Worm (Caenorhabditis elegans) whole organism, late embryonic: ENCODE results near the gene srx-82.

Experiments
- C08G9.2 ChIP-seq: sonication (generic microtip); optimal IDR thresholded peaks from 2 replicates; lab custom pipeline; 2016; ENCODE audit warnings: mild to moderate bottlenecking, missing genetic modification characterization, moderate library complexity, missing compliant biosample characterization
- C38D4.7 ChIP-seq: fragments of 200-800 bp; sonication (Bioruptor generic); optimal IDR thresholded peaks from 2 replicates; lab custom pipeline; 2018; ENCODE audit warnings: mild to moderate bottlenecking, missing genetic modification characterization, moderate library complexity, missing compliant biosample characterization
- K02D7.2 ChIP-seq: sonication (generic microtip); optimal IDR thresholded peaks from 2 replicates; lab custom pipeline; 2017; ENCODE audit warnings: mild to moderate bottlenecking, missing genetic modification characterization, missing compliant biosample characterization
- K09A11.1 ChIP-seq: sonication (generic microtip); optimal IDR thresholded peaks from 2 replicates; lab custom pipeline; 2017; ENCODE audit warnings: antibody characterized with exemption, mild to moderate bottlenecking, missing genetic modification characterization, missing compliant biosample characterization; ENCODE audit not compliant: insufficient read depth
- T23F11.4 ChIP-seq: fragments of 200-800 bp; sonication (Bioruptor generic); optimal IDR thresholded peaks from 2 replicates; lab custom pipeline; 2018; ENCODE audit warnings: mild to moderate bottlenecking, missing genetic modification characterization, missing compliant biosample characterization
- ahr-1 ChIP-seq: sonication (generic microtip); optimal IDR thresholded peaks from 2 replicates; lab custom pipeline; 2016; ENCODE audit warnings: missing genetic modification characterization, missing compliant biosample characterization
- ama-1 ChIP-seq: fragments of 150-350 bp; optimal IDR thresholded peaks from 2 replicates; lab custom pipeline; 2014
- ceh-18 ChIP-seq: sonication (generic microtip); optimal IDR thresholded peaks from 2 replicates; lab custom pipeline; 2016; ENCODE audit warnings: missing genetic modification characterization, missing compliant biosample characterization
- ceh-19 ChIP-seq: fragments of 200-800 bp; sonication (Bioruptor generic); optimal IDR thresholded peaks from 2 replicates; lab custom pipeline; 2018; ENCODE audit warnings: mild to moderate bottlenecking, missing genetic modification characterization, missing compliant biosample characterization
- ceh-2 ChIP-seq: sonication (generic microtip); optimal IDR thresholded peaks from 2 replicates; lab custom pipeline; 2016; ENCODE audit warnings: missing genotype, missing genetic modification characterization, missing compliant biosample characterization
- ceh-30 ChIP-seq: fragments of 150-350 bp; optimal IDR thresholded peaks from 2 replicates; lab custom pipeline; 2014; ENCODE audit warnings: missing biosample characterization, missing genetic modification characterization
- ceh-34 ChIP-seq: sonication (generic microtip); optimal IDR thresholded peaks from 2 replicates; lab custom pipeline; 2016; ENCODE audit warnings: mild to moderate bottlenecking, missing genetic modification characterization, missing compliant biosample characterization
- ceh-48 ChIP-seq: sonication (generic microtip); optimal IDR thresholded peaks from 2 replicates; lab custom pipeline; 2016; ENCODE audit warnings: missing genetic modification characterization, inconsistent platforms, missing compliant biosample characterization
- ceh-9 ChIP-seq: sonication (generic microtip); optimal IDR thresholded peaks from 2 replicates; lab custom pipeline; 2016; ENCODE audit warnings: mild to moderate bottlenecking, missing genetic modification characterization, inconsistent platforms, missing compliant biosample characterization
- dmd-4 ChIP-seq: sonication (generic microtip); optimal IDR thresholded peaks from 2 replicates; lab custom pipeline; 2016; ENCODE audit warnings: borderline replicate concordance, missing genetic modification characterization, missing compliant biosample characterization
- elt-2 ChIP-seq: sonication (generic microtip); optimal IDR thresholded peaks from 2 replicates; lab custom pipeline; 2016; ENCODE audit warnings: missing genetic modification reagents, missing genetic modification characterization, missing compliant biosample characterization
- ets-4 ChIP-seq: sonication (generic microtip); optimal IDR thresholded peaks from 2 replicates; lab custom pipeline; 2016; ENCODE audit warnings: missing genetic modification characterization, missing compliant biosample characterization
- fkh-10 ChIP-seq: fragments of 150-350 bp; optimal IDR thresholded peaks from 2 replicates; lab custom pipeline; 2014; ENCODE audit warnings: missing biosample characterization, missing genetic modification reagents, missing genetic modification characterization
- gmeb-2 ChIP-seq: sonication (generic microtip); optimal IDR thresholded peaks from 2 replicates; lab custom pipeline; 2016; ENCODE audit warnings: missing genetic modification characterization, inconsistent platforms, missing compliant biosample characterization
- hlh-15 ChIP-seq: sonication (generic microtip); optimal IDR thresholded peaks from 2 replicates; lab custom pipeline; 2016; ENCODE audit warnings: missing genetic modification characterization, missing compliant biosample characterization
- hlh-6 ChIP-seq: sonication (generic microtip); optimal IDR thresholded peaks from 2 replicates; lab custom pipeline; 2016; ENCODE audit warnings: missing genotype, missing genetic modification characterization, missing compliant biosample characterization
- lim-6 ChIP-seq: sonication (generic microtip); optimal IDR thresholded peaks from 2 replicates; lab custom pipeline; 2016; ENCODE audit warnings: missing genetic modification characterization, missing compliant biosample characterization
- nfya-1 ChIP-seq: sonication (generic microtip); optimal IDR thresholded peaks from 2 replicates; lab custom pipeline; 2017; ENCODE audit warnings: missing genetic modification characterization, mild to moderate bottlenecking, missing compliant biosample characterization, antibody characterized with exemption, moderate library complexity
- nhr-232 ChIP-seq: sonication (generic microtip); optimal IDR thresholded peaks from 2 replicates; lab custom pipeline; 2016; ENCODE audit warnings: missing genetic modification characterization, missing compliant biosample characterization
- npax-4 ChIP-seq: sonication (generic microtip); optimal IDR thresholded peaks from 2 replicates; lab custom pipeline; 2016; ENCODE audit warnings: missing genetic modification characterization, missing compliant biosample characterization
- pag-3 ChIP-seq: sonication (generic microtip); optimal IDR thresholded peaks from 2 replicates; lab custom pipeline; 2016; ENCODE audit warnings: missing compliant biosample characterization, missing genetic modification characterization, borderline replicate concordance
- pha-4 ChIP-seq: fragments of 150-350 bp; optimal IDR thresholded peaks from 2 replicates; lab custom pipeline; 2018; ENCODE audit warnings: missing biosample characterization, missing genetic modification reagents, missing genetic modification characterization
- ref-2 ChIP-seq: sonication (generic microtip); optimal IDR thresholded peaks from 2 replicates; lab custom pipeline; 2016; ENCODE audit warnings: missing genetic modification characterization, missing compliant biosample characterization
- sox-2 ChIP-seq: fragments of 200-800 bp; sonication (Bioruptor generic); IDR thresholded peaks from 2 replicates; pipeline ENCODE4 v1.3.6; 2022; ENCODE audit warnings: missing genetic modification reagents, missing genetic modification characterization, missing compliant biosample characterization
- syd-9 ChIP-seq: sonication (generic microtip); optimal IDR thresholded peaks from 2 replicates; lab custom pipeline; 2016; ENCODE audit warnings: mild to moderate bottlenecking, missing genetic modification characterization, moderate library complexity, missing compliant biosample characterization
- tbx-7 ChIP-seq: sonication (generic microtip); optimal IDR thresholded peaks from 2 replicates; lab custom pipeline; 2016; ENCODE audit warnings: missing genotype, missing genetic modification characterization, missing compliant biosample characterization
- ttx-3 ChIP-seq: sonication (generic microtip); optimal IDR thresholded peaks from 2 replicates; lab custom pipeline; 2016; ENCODE audit warnings: missing genetic modification reagents, missing genetic modification characterization, missing compliant biosample characterization
- unc-42 ChIP-seq: sonication (generic microtip); optimal IDR thresholded peaks from 2 replicates; lab custom pipeline; 2016; ENCODE audit warnings: missing genotype, missing genetic modification characterization, missing compliant biosample characterization
- zip-5 ChIP-seq: sonication (generic microtip); optimal IDR thresholded peaks from 2 replicates; lab custom pipeline; 2016; ENCODE audit warnings: missing genetic modification characterization, missing compliant biosample characterization
- ztf-16 ChIP-seq: sonication (generic microtip); optimal IDR thresholded peaks from 2 replicates; lab custom pipeline; 2017; ENCODE audit warnings: missing genetic modification characterization, missing compliant biosample characterization

Gene srx-82

DNA sequence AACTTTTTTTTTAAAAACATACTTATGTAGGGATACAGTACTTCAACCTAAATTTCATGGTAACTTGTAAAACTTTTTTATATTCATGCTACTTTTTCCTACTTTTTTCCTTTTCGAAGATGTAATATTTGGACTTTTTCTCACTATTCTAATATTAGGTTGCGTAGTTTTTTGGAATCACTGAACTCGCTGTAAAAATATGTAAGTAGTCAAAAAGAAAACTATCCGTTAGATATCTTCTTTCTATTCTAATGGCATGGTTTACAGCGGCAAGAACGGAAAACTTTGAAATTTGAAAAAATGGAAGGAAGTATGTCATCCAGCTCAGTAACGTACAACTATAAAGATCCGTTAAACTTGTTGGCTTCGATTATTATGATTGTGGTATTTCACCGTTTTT lies at the start of gene srx-82:
Gene srx-82 (plus strand): TSS at position 301 of the 400 bp plus-strand sequence.
- no peak for TF ChIP-seq ama-1 (lab: Kevin White, UChicago)
- no peak for TF ChIP-seq pag-3 (tag; lab: Kevin White, UChicago)
- no peak for TF ChIP-seq nhr-232 (tag; lab: Kevin White, UChicago)
- TF ChIP-seq ref-2 (tag; lab: Kevin White, UChicago) = no peak
- no peak for TF ChIP-seq ceh-18
- TF ChIP-seq ceh-34 (tag; lab: Kevin White, UChicago) = no peak
- no peak for TF ChIP-seq C08G9.2 (tag; lab: Kevin White, UChicago)
- TF ChIP-seq nfya-1 = no peak
- TF ChIP-seq ceh-2 (tag; lab: Kevin White, UChicago) = no peak
- no peak for TF ChIP-seq elt-2
- no peak for TF ChIP-seq hlh-15
- TF ChIP-seq sox-2 = no peak
- TF ChIP-seq ets-4 = no peak
- no peak for TF ChIP-seq K09A11.1

DNA sequence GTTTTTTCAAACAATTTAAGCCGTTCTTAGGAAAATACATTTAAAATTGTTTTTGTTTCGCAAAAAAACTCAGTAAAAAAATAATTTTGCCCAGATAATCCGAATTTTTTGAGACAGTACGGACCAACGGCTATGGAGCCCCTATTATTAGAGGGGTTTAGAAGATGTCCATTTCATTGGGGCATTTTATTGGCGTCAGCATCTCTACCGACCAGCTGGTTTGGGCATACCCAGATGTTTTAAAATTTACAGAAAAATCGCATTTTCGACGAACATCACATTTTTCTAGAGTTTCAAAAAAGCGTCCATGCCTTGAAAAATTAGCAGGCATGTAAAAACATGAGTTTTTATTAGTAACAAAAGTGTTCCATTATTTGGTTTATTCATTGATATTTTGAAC lies 48.2 kb upstream of the srx-82 start:
- TF ChIP-seq C38D4.7 (GFP tag; lab: Kevin White, UChicago) (peak; percentile 24), elt-2 (no peak)

DNA sequence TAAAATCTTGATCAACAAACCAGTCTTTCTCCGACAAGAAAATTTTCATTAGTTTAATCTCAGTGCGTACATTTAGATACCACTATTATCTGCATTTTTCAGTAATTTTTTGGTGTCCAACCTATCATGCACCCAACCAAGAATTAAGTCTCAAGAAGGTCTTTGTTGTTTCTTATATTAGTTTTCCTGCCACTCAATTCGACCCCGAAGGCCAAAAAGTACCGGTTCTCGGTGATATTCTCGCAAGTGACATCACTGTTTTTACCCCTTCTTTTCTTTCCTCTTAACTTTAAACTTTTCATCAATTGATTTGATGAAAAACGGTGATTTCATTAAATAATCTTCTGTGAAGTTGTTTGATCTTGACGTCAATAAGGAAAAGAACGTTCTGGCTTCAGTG lies 46.0 kb upstream of the srx-82 start, which contains the start of gene F38B7.2:
Gene F38B7.2 (plus strand): TSS at position 400 of the 400 bp plus-strand sequence.
- no peak for TF ChIP-seq ttx-3 (tag; lab: Kevin White, UChicago)
- no peak for TF ChIP-seq gmeb-2 (tag; lab: Kevin White, UChicago)
- no peak for TF ChIP-seq pha-4 (tag; lab: Kevin White, UChicago)
- TF ChIP-seq C38D4.7 (GFP tag; lab: Kevin White, UChicago) = no peak
- no peak for TF ChIP-seq pag-3 (tag; lab: Kevin White, UChicago)
- no peak for TF ChIP-seq ztf-16 (tag; lab: Kevin White, UChicago)
- no peak for TF ChIP-seq lim-6 (tag; lab: Kevin White, UChicago)
- TF ChIP-seq ceh-19 (GFP tag; lab: Kevin White, UChicago) = no peak
- no peak for TF ChIP-seq unc-42
- no peak for TF ChIP-seq elt-2
- TF ChIP-seq K02D7.2 (tag; lab: Kevin White, UChicago) = no peak
- no peak for TF ChIP-seq dmd-4 (tag; lab: Kevin White, UChicago)
- TF ChIP-seq ceh-9 (tag; lab: Kevin White, UChicago) = no peak
- TF ChIP-seq fkh-10 (GFP tag; lab: Kevin White, UChicago) = no peak
- TF ChIP-seq npax-4 = no peak
- TF ChIP-seq ceh-48 (tag; lab: Kevin White, UChicago) = no peak
- no peak for TF ChIP-seq ceh-18
- TF ChIP-seq nhr-232 (tag; lab: Kevin White, UChicago) = no peak
- TF ChIP-seq K09A11.1 = no peak

DNA sequence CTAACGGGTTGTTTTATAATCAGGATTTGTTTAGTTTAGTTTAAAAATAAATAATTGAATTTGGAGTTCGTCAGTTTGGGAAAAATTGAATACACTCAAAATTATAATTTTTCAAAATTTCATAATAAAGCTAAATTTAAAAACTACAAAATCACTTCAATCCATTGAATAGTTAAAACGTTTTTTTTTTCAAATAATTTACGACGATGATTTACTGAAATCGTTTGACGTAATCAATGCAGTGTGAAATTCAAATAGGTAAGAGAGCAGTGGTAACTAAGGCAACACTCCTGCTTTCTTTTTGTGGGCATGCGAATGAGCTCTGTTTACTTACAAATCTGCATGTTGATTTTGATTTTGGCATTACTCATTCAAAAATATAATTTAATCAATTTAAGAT lies 44.3 kb upstream of the srx-82 start, which contains the start of gene F38B7.10:
Gene F38B7.10 (plus strand): TSS at position 301 of the 400 bp plus-strand sequence.
- no peak for TF ChIP-seq ceh-30
- no peak for TF ChIP-seq ahr-1
- no peak for TF ChIP-seq hlh-6
- TF ChIP-seq tbx-7 (tag; lab: Kevin White, UChicago) = no peak
- TF ChIP-seq zip-5 (tag; lab: Kevin White, UChicago) = no peak

DNA sequence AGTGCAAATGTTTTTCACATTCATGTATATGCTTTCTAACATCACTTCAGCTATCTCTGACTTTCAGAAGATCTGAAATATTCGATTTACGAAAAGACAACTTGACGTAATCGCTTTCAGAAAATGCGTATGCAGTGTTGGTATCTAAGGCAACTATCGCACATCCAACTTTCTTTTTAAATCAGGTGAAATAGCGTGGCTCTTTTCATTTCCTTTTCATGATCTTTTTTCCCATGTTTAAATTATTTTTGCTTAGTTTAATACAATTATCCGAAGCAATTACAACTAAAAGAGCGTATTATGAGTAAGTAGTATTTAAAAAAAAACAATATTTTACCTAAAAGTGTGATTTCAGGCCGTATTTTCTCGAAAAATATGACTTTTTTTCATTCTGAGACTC lies 42.7 kb upstream of the srx-82 start, which contains the start of gene F38B7.11:
Gene F38B7.11 (plus strand): TSS at position 301 of the 400 bp plus-strand sequence.
- TF ChIP-seq T23F11.4 (GFP tag; lab: Kevin White, UChicago) (no peak), fkh-10 (GFP tag; lab: Kevin White, UChicago) (no peak), nhr-232 (tag; lab: Kevin White, UChicago) (no peak), syd-9 (tag; lab: Kevin White, UChicago) (no peak), lim-6 (tag; lab: Kevin White, UChicago) (no peak), ztf-16 (tag; lab: Kevin White, UChicago) (no peak)
